Worm (Caenorhabditis elegans) whole organism, late embryonic: ENCODE measurements around the gene ckk-1.

Experiments used
- F13H6.1 ChIP-seq: sonication (generic microtip); optimal IDR thresholded peaks from 2 replicates; lab custom pipeline; 2016; ENCODE audit warnings: missing genetic modification characterization, missing compliant biosample characterization
- K09A11.1 ChIP-seq: sonication (generic microtip); optimal IDR thresholded peaks from 2 replicates; lab custom pipeline; 2017; ENCODE audit warnings: antibody characterized with exemption, mild to moderate bottlenecking, missing genetic modification characterization, missing compliant biosample characterization; ENCODE audit not compliant: insufficient read depth
- T23F11.4 ChIP-seq: fragments of 200-800 bp; sonication (Bioruptor generic); optimal IDR thresholded peaks from 2 replicates; lab custom pipeline; 2018; ENCODE audit warnings: mild to moderate bottlenecking, missing genetic modification characterization, missing compliant biosample characterization
- ahr-1 ChIP-seq: sonication (generic microtip); optimal IDR thresholded peaks from 2 replicates; lab custom pipeline; 2016; ENCODE audit warnings: missing genetic modification characterization, missing compliant biosample characterization
- ama-1 ChIP-seq: fragments of 150-350 bp; optimal IDR thresholded peaks from 2 replicates; lab custom pipeline; 2014
- ceh-14 ChIP-seq: sonication (generic microtip); optimal IDR thresholded peaks from 2 replicates; lab custom pipeline; 2016; ENCODE audit warnings: missing genotype, missing genetic modification characterization, missing compliant biosample characterization
- ceh-18 ChIP-seq: sonication (generic microtip); optimal IDR thresholded peaks from 2 replicates; lab custom pipeline; 2016; ENCODE audit warnings: missing genetic modification characterization, missing compliant biosample characterization
- ceh-2 ChIP-seq: sonication (generic microtip); optimal IDR thresholded peaks from 2 replicates; lab custom pipeline; 2016; ENCODE audit warnings: missing genotype, missing genetic modification characterization, missing compliant biosample characterization
- ceh-22 ChIP-seq: sonication (generic microtip); optimal IDR thresholded peaks from 2 replicates; lab custom pipeline; 2017; ENCODE audit warnings: missing biosample characterization, missing genetic modification characterization
- ceh-30 ChIP-seq: fragments of 150-350 bp; optimal IDR thresholded peaks from 2 replicates; lab custom pipeline; 2014; ENCODE audit warnings: missing biosample characterization, missing genetic modification characterization
- ceh-31 ChIP-seq: sonication (generic microtip); optimal IDR thresholded peaks from 2 replicates; lab custom pipeline; 2016; ENCODE audit warnings: missing genetic modification characterization, missing compliant biosample characterization
- ceh-34 ChIP-seq: sonication (generic microtip); optimal IDR thresholded peaks from 2 replicates; lab custom pipeline; 2016; ENCODE audit warnings: mild to moderate bottlenecking, missing genetic modification characterization, missing compliant biosample characterization
- ceh-48 ChIP-seq: sonication (generic microtip); optimal IDR thresholded peaks from 2 replicates; lab custom pipeline; 2016; ENCODE audit warnings: missing genetic modification characterization, inconsistent platforms, missing compliant biosample characterization
- ceh-9 ChIP-seq: sonication (generic microtip); optimal IDR thresholded peaks from 2 replicates; lab custom pipeline; 2016; ENCODE audit warnings: mild to moderate bottlenecking, missing genetic modification characterization, inconsistent platforms, missing compliant biosample characterization
- che-1 ChIP-seq: sonication (generic microtip); optimal IDR thresholded peaks from 2 replicates; lab custom pipeline; 2016; ENCODE audit warnings: mild to moderate bottlenecking, missing genetic modification characterization, missing compliant biosample characterization
- dve-1 ChIP-seq: sonication (generic microtip); optimal IDR thresholded peaks from 2 replicates; lab custom pipeline; 2017; ENCODE audit warnings: antibody characterized with exemption, mild to moderate bottlenecking, missing genetic modification characterization, missing compliant biosample characterization
- elt-4 ChIP-seq: sonication (generic microtip); optimal IDR thresholded peaks from 2 replicates; lab custom pipeline; 2016; ENCODE audit warnings: missing genetic modification characterization, missing compliant biosample characterization
- ets-4 ChIP-seq: sonication (generic microtip); optimal IDR thresholded peaks from 2 replicates; lab custom pipeline; 2016; ENCODE audit warnings: missing genetic modification characterization, missing compliant biosample characterization
- eyg-1 ChIP-seq: sonication (generic microtip); optimal IDR thresholded peaks from 2 replicates; lab custom pipeline; 2016; ENCODE audit warnings: missing genotype, missing genetic modification characterization, missing compliant biosample characterization
- fax-1 ChIP-seq: sonication (generic microtip); optimal IDR thresholded peaks from 2 replicates; lab custom pipeline; 2016; ENCODE audit warnings: missing genotype, missing genetic modification characterization, missing compliant biosample characterization
- fkh-6 ChIP-seq: sonication (generic microtip); optimal IDR thresholded peaks from 2 replicates; lab custom pipeline; 2016; ENCODE audit warnings: missing genetic modification characterization, missing compliant biosample characterization
- gmeb-2 ChIP-seq: sonication (generic microtip); optimal IDR thresholded peaks from 2 replicates; lab custom pipeline; 2016; ENCODE audit warnings: missing genetic modification characterization, inconsistent platforms, missing compliant biosample characterization
- hlh-30 ChIP-seq: sonication (generic microtip); optimal IDR thresholded peaks from 2 replicates; lab custom pipeline; 2017; ENCODE audit warnings: antibody characterized with exemption, missing genetic modification characterization, missing compliant biosample characterization; ENCODE audit not compliant: insufficient read depth
- hlh-8 ChIP-seq: sonication (generic microtip); optimal IDR thresholded peaks from 2 replicates; lab custom pipeline; 2016; ENCODE audit warnings: missing genotype, missing genetic modification characterization, missing compliant biosample characterization
- lin-11 ChIP-seq: fragments of 200-800 bp; sonication (Bioruptor generic); optimal IDR thresholded peaks from 2 replicates; lab custom pipeline; 2018; ENCODE audit warnings: mild to moderate bottlenecking, missing genetic modification characterization, missing compliant biosample characterization
- madf-2 ChIP-seq: sonication (generic microtip); optimal IDR thresholded peaks from 2 replicates; lab custom pipeline; 2017; ENCODE audit warnings: missing genetic modification characterization, missing compliant biosample characterization
- nfya-1 ChIP-seq: sonication (generic microtip); optimal IDR thresholded peaks from 2 replicates; lab custom pipeline; 2017; ENCODE audit warnings: missing genetic modification characterization, mild to moderate bottlenecking, missing compliant biosample characterization, antibody characterized with exemption, moderate library complexity
- odd-2 ChIP-seq: sonication (generic microtip); optimal IDR thresholded peaks from 2 replicates; lab custom pipeline; 2017; ENCODE audit warnings: antibody characterized with exemption, mild to moderate bottlenecking, missing genetic modification characterization, missing compliant biosample characterization
- pag-3 ChIP-seq: sonication (generic microtip); optimal IDR thresholded peaks from 2 replicates; lab custom pipeline; 2016; ENCODE audit warnings: missing compliant biosample characterization, missing genetic modification characterization, borderline replicate concordance
- pat-9 ChIP-seq: fragments of 200-800 bp; sonication (Bioruptor generic); optimal IDR thresholded peaks from 2 replicates; lab custom pipeline; 2018; ENCODE audit warnings: mild to moderate bottlenecking, missing genetic modification characterization, moderate library complexity, missing compliant biosample characterization
- ref-2 ChIP-seq: sonication (generic microtip); optimal IDR thresholded peaks from 2 replicates; lab custom pipeline; 2016; ENCODE audit warnings: missing genetic modification characterization, missing compliant biosample characterization
- sdc-2 ChIP-seq: sonication (generic microtip); optimal IDR thresholded peaks from 2 replicates; lab custom pipeline; 2016; ENCODE audit warnings: missing genotype, missing genetic modification characterization, missing compliant biosample characterization
- sox-4 ChIP-seq: sonication (generic microtip); optimal IDR thresholded peaks from 2 replicates; lab custom pipeline; 2017; ENCODE audit warnings: mild to moderate bottlenecking, missing genetic modification characterization, inconsistent platforms, missing compliant biosample characterization
- tbx-2 ChIP-seq: sonication (generic microtip); optimal IDR thresholded peaks from 2 replicates; lab custom pipeline; 2016; ENCODE audit warnings: missing genetic modification characterization, missing compliant biosample characterization
- ttx-3 ChIP-seq: sonication (generic microtip); optimal IDR thresholded peaks from 2 replicates; lab custom pipeline; 2016; ENCODE audit warnings: missing genetic modification reagents, missing genetic modification characterization, missing compliant biosample characterization
- unc-42 ChIP-seq: sonication (generic microtip); optimal IDR thresholded peaks from 2 replicates; lab custom pipeline; 2016; ENCODE audit warnings: missing genotype, missing genetic modification characterization, missing compliant biosample characterization
- unc-55 ChIP-seq: sonication (generic microtip); optimal IDR thresholded peaks from 2 replicates; lab custom pipeline; 2017; ENCODE audit warnings: missing biosample characterization, missing genetic modification reagents, missing genetic modification characterization

Gene ckk-1

DNA sequence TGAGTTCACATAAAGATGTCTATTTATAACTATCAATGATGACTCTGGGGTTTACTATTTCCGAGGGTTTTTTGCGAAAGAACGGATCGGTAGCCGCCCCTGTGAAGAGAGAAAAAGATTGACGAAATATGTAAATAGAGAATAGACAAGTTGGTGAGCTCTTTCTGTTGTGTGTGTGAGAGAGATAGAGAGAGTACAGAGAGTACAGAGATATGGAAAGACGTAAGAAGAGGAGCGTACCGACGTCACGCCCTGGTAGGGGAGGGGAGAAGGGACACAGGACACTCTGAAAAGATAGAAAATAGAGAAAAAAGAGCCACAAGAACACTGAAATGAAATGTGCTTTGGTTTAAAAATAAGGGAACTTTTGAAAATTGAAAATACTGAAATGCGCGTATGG, 53.0 kb downstream of the ckk-1 start:
- TF ChIP-seq ref-2 (tag; lab: Kevin White, UChicago), result no peak
- TF ChIP-seq K09A11.1, result no peak
- TF ChIP-seq ahr-1 (tag; lab: Kevin White, UChicago), result no peak
- no peak for TF ChIP-seq ama-1 (lab: Kevin White, UChicago)
- peak; percentile 32 for TF ChIP-seq nfya-1
- no peak for TF ChIP-seq ttx-3 (tag; lab: Kevin White, UChicago)
- TF ChIP-seq che-1 (tag; lab: Kevin White, UChicago), result no peak
- TF ChIP-seq elt-4, result no peak
- no peak for TF ChIP-seq pat-9 (tag; lab: Kevin White, UChicago)
- no peak for TF ChIP-seq unc-55 (GFP tag; lab: Kevin White, UChicago)
- TF ChIP-seq ceh-31 (tag; lab: Kevin White, UChicago), result peak; percentile 24
- TF ChIP-seq eyg-1 (tag; lab: Kevin White, UChicago), result no peak
- TF ChIP-seq ceh-14 (tag; lab: Kevin White, UChicago), result peak; percentile 20
- TF ChIP-seq ceh-2 (tag; lab: Kevin White, UChicago), result peak; percentile 25
- TF ChIP-seq tbx-2 (tag; lab: Kevin White, UChicago), result peak; percentile 50
- peak; percentile 31 for TF ChIP-seq ceh-18
- TF ChIP-seq madf-2, result no peak
- TF ChIP-seq ceh-34, result peak; percentile 29
- TF ChIP-seq sox-4 (tag; lab: Kevin White, UChicago), result no peak
- no peak for TF ChIP-seq hlh-30
- TF ChIP-seq ets-4 (tag; lab: Kevin White, UChicago), result peak; percentile 36
- TF ChIP-seq, all 69 proteins: peak for 8

DNA sequence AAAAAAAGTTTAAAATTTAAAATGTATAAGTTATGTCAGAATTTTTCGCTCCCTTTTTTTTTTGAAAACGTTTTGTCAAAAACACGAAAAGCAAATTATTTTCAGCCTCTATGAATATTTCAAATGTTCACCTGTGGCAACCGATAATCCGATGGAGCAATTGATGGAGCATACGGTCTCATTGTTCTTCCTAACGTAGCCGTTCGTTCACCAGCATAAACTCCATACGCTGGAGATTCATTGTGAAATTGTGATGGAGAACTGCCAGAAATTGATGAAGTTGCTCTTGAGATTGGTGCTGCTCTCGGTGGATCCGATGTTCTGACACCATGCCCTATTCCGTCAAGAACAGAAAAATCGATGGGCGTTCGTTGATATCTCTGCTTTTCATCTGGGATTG, 56.5 kb downstream of the ckk-1 start:
- TF ChIP-seq odd-2 (tag; lab: Kevin White, UChicago) (no peak), che-1 (tag; lab: Kevin White, UChicago) (no peak), ceh-9 (tag; lab: Kevin White, UChicago) (no peak), lin-11 (tag; lab: Kevin White, UChicago) (no peak), sdc-2 (tag; lab: Kevin White, UChicago) (no peak), elt-4 (no peak), fkh-6 (no peak), pag-3 (tag; lab: Kevin White, UChicago) (no peak), ceh-22 (tag; lab: Kevin White, UChicago) (no peak), ceh-30 (no peak), ttx-3 (tag; lab: Kevin White, UChicago) (no peak), dve-1 (no peak), hlh-8 (tag; lab: Kevin White, UChicago) (no peak), ceh-34 (no peak), K09A11.1 (no peak), T23F11.4 (GFP tag; lab: Kevin White, UChicago) (no peak)

- TF ChIP-seq nfya-1 (peak; percentile 7), unc-42 (tag; lab: Kevin White, UChicago) (peak; percentile 54), ceh-18 (no peak), ets-4 (tag; lab: Kevin White, UChicago) (peak; percentile 11), ama-1 (lab: Kevin White, UChicago) (no peak), ttx-3 (tag; lab: Kevin White, UChicago) (peak; percentile 19), tbx-2 (tag; lab: Kevin White, UChicago) (no peak), ceh-31 (tag; lab: Kevin White, UChicago) (peak; percentile 20)
Observed at ce11 chrIII:5692690-5693089, 57.4 kb downstream of the ckk-1 start, which contains the start of the genes abi-1 and arle-14. TSS of gene abi-1 (minus strand) at chrIII:5692740. TSS of gene arle-14 (plus strand) at chrIII:5692906.

ce11 chrIII:5693736-5694135, 58.5 kb downstream of the ckk-1 start, which contains the start of gene B0336.13:
TSS of gene B0336.13 (plus strand) at chrIII:5694036.
- TF ChIP-seq tbx-2 (tag; lab: Kevin White, UChicago) (no peak), madf-2 (no peak), ceh-48 (tag; lab: Kevin White, UChicago) (no peak), gmeb-2 (tag; lab: Kevin White, UChicago) (no peak), lin-11 (tag; lab: Kevin White, UChicago) (no peak), T23F11.4 (GFP tag; lab: Kevin White, UChicago) (no peak), fax-1 (tag; lab: Kevin White, UChicago) (no peak), F13H6.1 (tag; lab: Kevin White, UChicago) (no peak)
- TF ChIP-seq, all 69 proteins: peak for 0
